Worm (Caenorhabditis elegans) whole organism, late embryonic: Measurements from ENCODE around the gene C33H5.2.

Source experiments
- ceh-18 ChIP-seq: sonication (generic microtip); optimal IDR thresholded peaks from 2 replicates; lab custom pipeline; 2016; ENCODE audit warnings: missing genetic modification characterization, missing compliant biosample characterization
- pha-4 ChIP-seq: fragments of 150-350 bp; optimal IDR thresholded peaks from 2 replicates; lab custom pipeline; 2018; ENCODE audit warnings: missing biosample characterization, missing genetic modification reagents, missing genetic modification characterization
- sdc-2 ChIP-seq: sonication (generic microtip); optimal IDR thresholded peaks from 2 replicates; lab custom pipeline; 2016; ENCODE audit warnings: missing genotype, missing genetic modification characterization, missing compliant biosample characterization
- sox-4 ChIP-seq: sonication (generic microtip); optimal IDR thresholded peaks from 2 replicates; lab custom pipeline; 2017; ENCODE audit warnings: mild to moderate bottlenecking, missing genetic modification characterization, inconsistent platforms, missing compliant biosample characterization

DNA sequence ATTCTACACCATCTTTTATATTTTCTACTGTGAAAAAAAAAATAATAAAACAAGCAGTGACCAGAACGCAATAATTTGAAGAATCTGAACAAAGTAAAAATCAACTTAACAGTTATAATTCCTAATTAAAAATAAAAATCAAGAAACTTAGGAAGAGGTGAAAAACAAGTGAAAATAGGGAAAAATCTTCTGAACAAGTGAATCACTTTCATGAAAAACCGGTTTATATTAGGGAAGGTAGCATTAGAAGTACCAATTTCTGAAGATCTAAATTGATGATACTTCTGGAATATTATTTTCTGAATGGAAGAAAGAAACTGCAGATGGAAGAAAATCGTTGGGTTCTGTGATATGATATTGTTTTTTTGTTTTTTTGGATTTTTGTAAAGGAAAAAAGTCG is 31.7 kb downstream of the C33H5.2 start:
- no peak for TF ChIP-seq sdc-2 (tag; lab: Kevin White, UChicago)
- TF ChIP-seq ceh-18, result no peak
- no peak for TF ChIP-seq pha-4
- no peak for TF ChIP-seq sox-4 (tag; lab: Kevin White, UChicago)
